Worm (Caenorhabditis elegans): Measurements from ENCODE around the gene Y59C2A.3.

- no peak for TF ChIP-seq nhr-10 (tag; optimal IDR thresholded peaks at IDR 0.05)
- no peak for TF ChIP-seq nhr-12 (tag; optimal IDR thresholded peaks at IDR 0.05)
- TF ChIP-seq ZK546.5 (tag; optimal IDR thresholded peaks at IDR 0.05) = no peak
- TF ChIP-seq ama-1 (optimal IDR thresholded peaks at IDR 0.05) = no peak
- no peak for TF ChIP-seq lin-13 (GFP tag; optimal IDR thresholded peaks at IDR 0.05)
- no peak for TF ChIP-seq nhr-25 (tag; optimal IDR thresholded peaks at IDR 0.05)
- TF ChIP-seq C34F6.9 (tag; optimal IDR thresholded peaks at IDR 0.05) = no peak
- TF ChIP-seq nhr-11 (tag; optimal IDR thresholded peaks at IDR 0.05) = no peak
- TF ChIP-seq snpc-4 (tag; optimal IDR thresholded peaks at IDR 0.05) = no peak
Measured at ce11 chrII:2251617-2252016, 31.9 kb upstream of the Y59C2A.3 start.

Measured in whole organism, L2 larva.